1 fruit fly cellular context compared by ENCODE assay signal in the genomic region with DNA sequence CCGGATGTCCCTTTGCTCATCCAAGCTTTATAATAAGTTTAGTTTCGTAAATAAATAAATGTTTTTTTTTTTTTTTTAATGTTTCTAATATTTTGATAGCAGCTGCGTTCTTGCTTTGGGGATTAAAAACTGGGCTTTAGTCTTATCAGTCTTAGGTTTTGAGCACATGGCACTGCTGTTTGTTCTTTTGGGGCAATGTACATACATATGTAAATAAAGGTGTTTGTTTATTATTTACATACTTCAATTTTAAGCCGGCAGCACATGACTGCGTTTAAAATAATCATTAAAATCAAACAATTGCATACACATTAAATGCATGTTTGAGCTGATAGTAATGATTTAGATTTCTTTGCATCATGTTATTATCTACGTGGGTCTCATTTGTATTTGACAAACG.
TF ChIP-seq lines count a peak whose summit lies in the region.

No protein-coding gene starts in this region.

TF ChIP-seq in whole organism, embryonic, 481 proteins besides CTCF, POLR2A, EP300 and RAD21 (continued from another document):
- TF ChIP-seq Ptx1 (GFP tag; IDR thresholded peaks at IDR 0.05; lab: Robert Waterston, UW) (no peak), CG31441 (GFP tag; IDR thresholded peaks at IDR 0.05; lab: Robert Waterston, UW) (peak; percentile 87), Rfx (GFP tag; IDR thresholded peaks at IDR 0.05; lab: Robert Waterston, UW) (peak; percentile 53; the same call in 1 of the 2 replicates), sc (optimal IDR thresholded peaks at IDR 0.05; lab: Kevin White, UChicago) (no peak), sc (GFP tag; optimal IDR thresholded peaks at IDR 0.05; lab: Kevin White, UChicago) (peak; percentile 92), CG17186 (GFP tag; optimal IDR thresholded peaks at IDR 0.05; lab: Kevin White, UChicago) (peak; percentile 48), CG11085 (GFP tag; IDR thresholded peaks at IDR 0.05; lab: Robert Waterston, UW) (no peak), BtbVII (GFP tag; optimal IDR thresholded peaks at IDR 0.05; lab: Kevin White, UChicago) (peak; percentile 85), CG9797 (GFP tag; optimal IDR thresholded peaks at IDR 0.05; lab: Kevin White, UChicago) (no peak), ssp (GFP tag; IDR thresholded peaks at IDR 0.05; lab: Robert Waterston, UW) (no peak), wdn (GFP tag; IDR thresholded peaks at IDR 0.05; lab: Robert Waterston, UW) (no peak), maf-S (GFP tag; optimal IDR thresholded peaks at IDR 0.05; lab: Kevin White, UChicago) (peak; percentile 63), CG31224 (GFP tag; IDR thresholded peaks at IDR 0.05; lab: Robert Waterston, UW) (no peak), CHES-1-like (GFP tag; optimal IDR thresholded peaks at IDR 0.05; lab: Kevin White, UChicago) (peak; percentile 59), pzg (GFP tag; optimal IDR thresholded peaks at IDR 0.05; lab: Kevin White, UChicago) (no peak), Rx (GFP tag; IDR thresholded peaks at IDR 0.05; lab: Robert Waterston, UW) (peak; percentile 24; the same call in 1 of the 2 replicates), sens (GFP tag; lab: Kevin White, UChicago) (peak; percentile 99), yki (optimal IDR thresholded peaks at IDR 0.05; lab: Kevin White, UChicago) (no peak), CG16863 (GFP tag; optimal IDR thresholded peaks at IDR 0.05; lab: Kevin White, UChicago) (peak; percentile 81), gro (GFP tag; optimal IDR thresholded peaks at IDR 0.05; lab: Kevin White, UChicago) (no peak), CG30403 (GFP tag; optimal IDR thresholded peaks at IDR 0.05; lab: Kevin White, UChicago) (peak; percentile 11), hth (optimal IDR thresholded peaks at IDR 0.05; lab: Kevin White, UChicago) (no peak), hb (GFP tag; IDR thresholded peaks at IDR 0.05; lab: Robert Waterston, UW; ENCODE audit: partially characterized antibody) (no peak), CG10431 (GFP tag; optimal IDR thresholded peaks at IDR 0.05; lab: Kevin White, UChicago) (peak; percentile 79), CG11723 (GFP tag; optimal IDR thresholded peaks at IDR 0.05; lab: Kevin White, UChicago) (peak; percentile 74), ATbp (GFP tag; optimal IDR thresholded peaks at IDR 0.05; lab: Kevin White, UChicago) (peak; percentile 98), Atf6 (GFP tag; IDR thresholded peaks at IDR 0.05; lab: Robert Waterston, UW) (no peak), dati (GFP tag; IDR thresholded peaks at IDR 0.05; lab: Robert Waterston, UW) (no peak), Tbp (GFP tag; optimal IDR thresholded peaks at IDR 0.05; lab: Kevin White, UChicago) (no peak), CG12219 (GFP tag; optimal IDR thresholded peaks at IDR 0.05; lab: Kevin White, UChicago) (peak; percentile 78), Vsx1 (GFP tag; optimal IDR thresholded peaks at IDR 0.05; lab: Kevin White, UChicago) (peak; percentile 85), gem (tag; optimal IDR thresholded peaks at IDR 0.05; lab: Kevin White, UChicago) (peak; percentile 85), Nf-YC (tag; optimal IDR thresholded peaks at IDR 0.05; lab: Kevin White, UChicago) (peak; percentile 23), Chrac-16 (GFP tag; optimal IDR thresholded peaks at IDR 0.05; lab: Kevin White, UChicago) (no peak), CG2129 (GFP tag; IDR thresholded peaks at IDR 0.05; lab: Robert Waterston, UW; ENCODE audit: partially characterized antibody) (no peak), CG3163 (GFP tag; optimal IDR thresholded peaks at IDR 0.05; lab: Kevin White, UChicago) (peak; percentile 34), bigmax (GFP tag; optimal IDR thresholded peaks at IDR 0.05; lab: Kevin White, UChicago) (peak; percentile 39), CG43689 (GFP tag; IDR thresholded peaks at IDR 0.05; lab: Robert Waterston, UW) (peak; percentile 41; the same call in 1 of the 2 replicates), CG17328 (GFP tag; IDR thresholded peaks at IDR 0.05; lab: Robert Waterston, UW) (peak; percentile 66), Sry-β (GFP tag; optimal IDR thresholded peaks at IDR 0.05; lab: Kevin White, UChicago) (peak; percentile 76), Sox102F (GFP tag; optimal IDR thresholded peaks at IDR 0.05; lab: Kevin White, UChicago) (peak; percentile 84), CG11696 (GFP tag; IDR thresholded peaks at IDR 0.05; lab: Robert Waterston, UW) (peak; percentile 61; the same call in 1 of the 2 replicates), CG12299 (tag; optimal IDR thresholded peaks at IDR 0.05; lab: Kevin White, UChicago) (peak; percentile 76), pb (GFP tag; optimal IDR thresholded peaks at IDR 0.05; lab: Kevin White, UChicago) (no peak), CG9817 (tag; optimal IDR thresholded peaks at IDR 0.05; lab: Kevin White, UChicago) (peak; percentile 34), CG6765 (GFP tag; optimal IDR thresholded peaks at IDR 0.05; lab: Kevin White, UChicago) (no peak), so (GFP tag; IDR thresholded peaks at IDR 0.05; lab: Robert Waterston, UW) (peak; percentile 79; the same call in 2 of the 3 replicates), B-H2 (GFP tag; optimal IDR thresholded peaks at IDR 0.05; lab: Kevin White, UChicago) (no peak), Doc2 (GFP tag; IDR thresholded peaks at IDR 0.05; lab: Robert Waterston, UW) (no peak), Blimp-1 (GFP tag; optimal IDR thresholded peaks at IDR 0.05; lab: Kevin White, UChicago) (peak; percentile 88), Dek (tag; optimal IDR thresholded peaks at IDR 0.05; lab: Kevin White, UChicago) (peak; percentile 48), wek (GFP tag; optimal IDR thresholded peaks at IDR 0.05; lab: Kevin White, UChicago) (peak; percentile 91), CG1024 (GFP tag; IDR thresholded peaks at IDR 0.05; lab: Robert Waterston, UW) (peak; percentile 76; the same call in 1 of the 2 replicates), CG18599 (GFP tag; optimal IDR thresholded peaks at IDR 0.05; lab: Kevin White, UChicago) (peak; percentile 68), knrl (GFP tag; IDR thresholded peaks at IDR 0.05; lab: Robert Waterston, UW; ENCODE audit: partially characterized antibody) (no peak), gcm (GFP tag; optimal IDR thresholded peaks at IDR 0.05; lab: Kevin White, UChicago) (peak; percentile 86), Doc3 (GFP tag; IDR thresholded peaks at IDR 0.05; lab: Robert Waterston, UW; ENCODE audit: partially characterized antibody) (no peak), ken (GFP tag; IDR thresholded peaks at IDR 0.05; lab: Robert Waterston, UW) (peak; percentile 57; the same call in 1 of the 3 replicates), CG14965 (GFP tag; optimal IDR thresholded peaks at IDR 0.05; lab: Kevin White, UChicago; ENCODE audit: borderline replicate concordance) (peak; percentile 64), schlank (tag; optimal IDR thresholded peaks at IDR 0.05; lab: Kevin White, UChicago) (peak; percentile 53), ap (GFP tag; IDR thresholded peaks at IDR 0.05; lab: Robert Waterston, UW) (peak; percentile 56), Poxn (GFP tag; IDR thresholded peaks at IDR 0.05; lab: Robert Waterston, UW) (no peak), CG10267 (tag; optimal IDR thresholded peaks at IDR 0.05; lab: Kevin White, UChicago) (peak; percentile 54), peb (GFP tag; IDR thresholded peaks at IDR 0.05; lab: Robert Waterston, UW) (0 out of 2 replicates have a peak, but pooled peaks have one; percentile 7), sqz (GFP tag; optimal IDR thresholded peaks at IDR 0.05; lab: Kevin White, UChicago) (peak; percentile 84), Mrtf (GFP tag; IDR thresholded peaks at IDR 0.05; lab: Robert Waterston, UW) (peak; percentile 53; the same call in 2 of the 3 replicates), CG17385 (GFP tag; optimal IDR thresholded peaks at IDR 0.05; lab: Kevin White, UChicago) (peak; percentile 72), NC2β (GFP tag; optimal IDR thresholded peaks at IDR 0.05; lab: Kevin White, UChicago) (peak; percentile 73), sim (GFP tag; IDR thresholded peaks at IDR 0.05; lab: Robert Waterston, UW) (peak; percentile 73), CG15696 (tag; optimal IDR thresholded peaks at IDR 0.05; lab: Kevin White, UChicago) (peak; percentile 92), HLH3B (GFP tag; IDR thresholded peaks at IDR 0.05; lab: Robert Waterston, UW) (peak; percentile 50; the same call in 1 of the 2 replicates), nom (GFP tag; optimal IDR thresholded peaks at IDR 0.05; lab: Kevin White, UChicago) (no peak), CG1602 (GFP tag; optimal IDR thresholded peaks at IDR 0.05; lab: Kevin White, UChicago) (peak; percentile 76), cad (GFP tag; optimal IDR thresholded peaks at IDR 0.05; lab: Kevin White, UChicago) (no peak), sr (GFP tag; IDR thresholded peaks at IDR 0.05; lab: Robert Waterston, UW) (peak; percentile 55; the same call in 1 of the 3 replicates), CG6175 (GFP tag; IDR thresholded peaks at IDR 0.05; lab: Robert Waterston, UW) (no peak), CG9876 (GFP tag; optimal IDR thresholded peaks at IDR 0.05; lab: Kevin White, UChicago) (peak; percentile 34), Hmx (GFP tag; optimal IDR thresholded peaks at IDR 0.05; lab: Kevin White, UChicago) (no peak), disco-r (GFP tag; optimal IDR thresholded peaks at IDR 0.05; lab: Kevin White, UChicago) (peak; percentile 56), CG32767 (GFP tag; IDR thresholded peaks at IDR 0.05; lab: Robert Waterston, UW) (peak; percentile 53; the same call in 1 of the 2 replicates), CG10462 (GFP tag; optimal IDR thresholded peaks at IDR 0.05; lab: Kevin White, UChicago) (peak; percentile 81), CG31388 (GFP tag; optimal IDR thresholded peaks at IDR 0.05; lab: Kevin White, UChicago) (peak; percentile 7), pan (optimal IDR thresholded peaks at IDR 0.05; lab: Kevin White, UChicago) (no peak), pan (GFP tag; optimal IDR thresholded peaks at IDR 0.05 in 1 of 2, IDR thresholded peaks at IDR 0.05 in 1 of 2) (peak in 1 of 2 experiments; percentile 69)
